Fruit fly (Drosophila melanogaster): Measurements from ENCODE around the gene Alg12.

dm6 chr3R:9733150-9733549, 23.1 kb upstream of the Alg12 start, which contains the start of gene alphaTub85E:
- TF ChIP-seq CG7045 (GFP tag; optimal IDR thresholded peaks at IDR 0.05) (no peak), CG5204 (GFP tag; optimal IDR thresholded peaks at IDR 0.05) (no peak), kay (GFP tag; ENCODE audit: borderline replicate concordance) (no peak), tj (GFP tag; optimal IDR thresholded peaks at IDR 0.05) (no peak), Crg-1 (GFP tag; optimal IDR thresholded peaks at IDR 0.05) (no peak), CG1620 (GFP tag; optimal IDR thresholded peaks at IDR 0.05) (no peak), Hr96 (GFP tag; optimal IDR thresholded peaks at IDR 0.05) (no peak), Clk (GFP tag; optimal IDR thresholded peaks at IDR 0.05) (no peak)
